Worm (Caenorhabditis elegans) whole organism, mixed stage, embryonic: ENCODE data around the gene ZK418.2.

Source experiments
- ceh-43 ChIP-seq: fragments of 200-800 bp; sonication (Bioruptor generic); optimal IDR thresholded peaks from 2 replicates; lab custom pipeline; 2018; ENCODE audit warnings: mild to moderate bottlenecking, missing genetic modification characterization, moderate library complexity, missing compliant biosample characterization
- elt-1 ChIP-seq: sonication (generic microtip); optimal IDR thresholded peaks from 2 replicates; lab custom pipeline; 2017; ENCODE audit warnings: missing genetic modification characterization, mild to moderate bottlenecking, missing compliant biosample characterization, antibody characterized with exemption, moderate library complexity, borderline replicate concordance; ENCODE audit not compliant: insufficient read depth
- nhr-237 ChIP-seq: fragments of 150-350 bp; optimal IDR thresholded peaks from 2 replicates; lab custom pipeline; 2014; ENCODE audit warnings: missing biosample characterization, missing genetic modification characterization
- nhr-28 ChIP-seq: fragments of 150-350 bp; optimal IDR thresholded peaks from 2 replicates; lab custom pipeline; 2014; ENCODE audit warnings: missing biosample characterization, missing genetic modification characterization
- snpc-4 ChIP-seq: fragments of 150-350 bp; optimal IDR thresholded peaks from 2 replicates; lab custom pipeline; 2014; ENCODE audit warnings: missing biosample characterization, missing genetic modification characterization
- unc-39 ChIP-seq: fragments of 150-350 bp; optimal IDR thresholded peaks from 2 replicates; lab custom pipeline; 2014; ENCODE audit warnings: missing biosample characterization, missing genetic modification characterization
- unc-62 ChIP-seq: fragments of 150-350 bp; optimal IDR thresholded peaks from 2 replicates; lab custom pipeline; 2014; ENCODE audit warnings: missing biosample characterization, missing genetic modification reagents, missing genetic modification characterization
- ztf-11 ChIP-seq: fragments of 150-350 bp; optimal IDR thresholded peaks from 2 replicates; lab custom pipeline; 2014; ENCODE audit warnings: missing biosample characterization, missing genetic modification characterization

DNA sequence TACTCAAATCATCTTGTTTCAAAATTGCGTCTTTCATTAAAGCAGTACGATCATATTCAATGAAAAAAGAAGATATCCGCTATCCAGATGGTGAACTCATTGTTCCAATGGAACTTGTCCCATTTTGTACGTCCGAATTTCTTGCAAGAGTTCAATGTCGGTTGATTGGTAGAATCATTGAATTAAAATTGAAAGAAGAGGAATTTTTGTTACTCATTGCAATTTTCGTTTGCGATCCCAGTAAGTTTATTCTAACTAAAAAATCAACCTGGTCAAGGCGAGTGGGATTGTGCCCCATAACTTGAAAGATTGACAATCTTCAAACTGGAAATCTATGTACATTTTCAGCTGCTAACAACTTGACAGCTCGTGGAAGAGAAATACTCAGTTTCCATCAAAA is 5.3 kb downstream of the ZK418.2 start:
- no peak for TF ChIP-seq nhr-28 (tag; lab: Kevin White, UChicago)
- no peak for TF ChIP-seq snpc-4 (tag; lab: Kevin White, UChicago)
- no peak for TF ChIP-seq unc-62 (GFP tag; lab: Kevin White, UChicago)
- TF ChIP-seq nhr-237 (tag; lab: Kevin White, UChicago), result no peak
- no peak for TF ChIP-seq ztf-11 (tag; lab: Kevin White, UChicago)
- TF ChIP-seq unc-39 (tag; lab: Kevin White, UChicago), result no peak
- no peak for TF ChIP-seq elt-1 (tag; lab: Kevin White, UChicago)
- TF ChIP-seq ceh-43 (GFP tag; lab: Kevin White, UChicago), result no peak
